Worm (Caenorhabditis elegans): ENCODE results near the gene R08C7.5.

DNA sequence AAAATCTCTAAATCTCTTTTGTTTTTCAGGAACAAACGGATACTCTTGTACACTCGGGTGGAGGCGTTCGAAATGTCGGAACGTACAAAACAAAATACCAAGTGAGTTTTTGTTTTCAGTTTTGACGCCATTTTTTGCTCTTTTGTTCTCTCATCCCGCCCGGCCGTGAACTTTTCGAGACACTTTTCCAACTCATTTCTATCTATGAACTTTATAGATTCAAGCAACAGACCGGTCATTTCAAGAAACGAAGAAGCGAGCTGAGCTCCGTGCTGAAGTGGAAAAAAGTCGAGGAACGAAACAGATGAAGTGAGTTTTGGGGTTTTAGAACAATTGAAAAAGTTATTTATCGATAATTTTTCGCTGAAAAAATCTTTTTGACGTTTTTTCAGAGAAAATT, 19.5 kb upstream of the R08C7.5 start:
- no peak for TF ChIP-seq aha-1 (tag; optimal IDR thresholded peaks at IDR 0.05)
- no peak for TF ChIP-seq nhr-237 (tag; optimal IDR thresholded peaks at IDR 0.05)
- TF ChIP-seq unc-62 (GFP tag; optimal IDR thresholded peaks at IDR 0.05): no peak
- TF ChIP-seq mep-1 (tag; optimal IDR thresholded peaks at IDR 0.05): no peak
- TF ChIP-seq lir-3 (tag; optimal IDR thresholded peaks at IDR 0.05; ENCODE audit: poor library complexity): no peak

All from whole organism, L1 larva.